Worm (Caenorhabditis elegans) whole organism, young adult: ENCODE data around the gene Y11D7A.19.
"Not testable (repeated sequence)": the region's sequence is repeated elsewhere in the genome, so short reads cannot be mapped to it uniquely, and the experiment has no call there.

Experiments
- ama-1 ChIP-seq, 3 experiments: fragments of 150-350 bp in 1 of 3; sonication (generic microtip) in 2 of 3; optimal IDR thresholded peaks; 2 replicates each; lab custom pipeline; 2014 to 2018; ENCODE audit warnings: missing biosample characterization in 2 of 3, missing genetic modification characterization in 2 of 3, missing genetic modification reagents in 2 of 3
- bed-2 ChIP-seq: fragments of 200-800 bp; sonication (Bioruptor generic); IDR thresholded peaks from 2 replicates; pipeline ENCODE4 v1.3.6; 2022; ENCODE audit warnings: missing genetic modification reagents, missing genetic modification characterization, missing compliant biosample characterization
- die-1 ChIP-seq: sonication (generic microtip); optimal IDR thresholded peaks from 2 replicates; lab custom pipeline; 2016; ENCODE audit warnings: missing genotype, mild to moderate bottlenecking, missing genetic modification characterization, missing compliant biosample characterization
- egl-18 ChIP-seq: fragments of 200-800 bp; sonication (Bioruptor generic); IDR thresholded peaks from 2 replicates; pipeline ENCODE4 v1.3.6; 2022; ENCODE audit warnings: missing genetic modification reagents, missing genetic modification characterization, missing compliant biosample characterization
- lir-1 ChIP-seq: fragments of 200-800 bp; sonication (Bioruptor generic); conservative IDR thresholded peaks from 2 replicates; pipeline ENCODE4 v1.3.6; 2022; ENCODE audit warnings: missing genetic modification reagents, missing genetic modification characterization, missing compliant biosample characterization
- lsy-27 ChIP-seq: sonication (generic microtip); optimal IDR thresholded peaks from 2 replicates; lab custom pipeline; 2017; ENCODE audit warnings: missing genetic modification characterization, mild to moderate bottlenecking, missing compliant biosample characterization, antibody characterized with exemption, missing genotype, borderline replicate concordance; ENCODE audit not compliant: insufficient read depth
- madf-6 ChIP-seq: fragments of 200-800 bp; sonication (Bioruptor generic); IDR thresholded peaks from 2 replicates; pipeline ENCODE4 v1.3.6; 2022; ENCODE audit warnings: missing genetic modification reagents, missing genetic modification characterization, missing compliant biosample characterization
- nfya-2 ChIP-seq: fragments of 200-800 bp; sonication (Bioruptor generic); IDR thresholded peaks from 2 replicates; pipeline ENCODE4 v1.3.6; 2022; ENCODE audit warnings: missing genetic modification reagents, missing genetic modification characterization, missing compliant biosample characterization
- nhr-27 ChIP-seq: fragments of 200-800 bp; sonication (Bioruptor generic); optimal IDR thresholded peaks from 2 replicates; lab custom pipeline; 2018; ENCODE audit warnings: mild to moderate bottlenecking, missing genetic modification characterization, moderate library complexity, missing compliant biosample characterization

DNA sequence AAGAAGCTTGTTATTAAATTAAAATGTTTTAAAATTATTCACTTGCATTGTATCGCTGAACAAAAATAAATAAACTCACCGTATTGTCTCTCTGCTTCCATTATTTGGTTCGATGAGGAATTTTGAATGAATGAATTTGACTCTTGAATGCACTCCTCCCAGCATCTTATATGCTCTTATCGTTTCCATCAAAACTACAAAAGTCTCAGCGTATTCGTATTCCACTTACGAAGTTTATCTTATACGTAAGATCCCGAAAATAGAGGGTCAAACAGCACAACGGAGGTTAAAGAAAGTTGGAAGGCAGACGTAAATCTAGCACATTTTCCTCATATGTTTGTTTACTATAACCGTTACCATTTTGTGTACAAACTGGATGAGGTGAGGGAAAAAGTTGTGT, 19.9 kb upstream of the Y11D7A.19 start, which contains the start of gene nhr-267:
- TF ChIP-seq lsy-27; die-1; ama-1 (optimal IDR thresholded peaks at IDR 0.05; lab: Kevin White, UChicago); ama-1 (GFP tag; optimal IDR thresholded peaks at IDR 0.05; lab: Kevin White, UChicago); nfya-2 (GFP tag; lab: Robert Waterston, UW); lir-1 (GFP tag; lab: Robert Waterston, UW); madf-6 (GFP tag; lab: Robert Waterston, UW); egl-18; nhr-27 (tag; lab: Kevin White, UChicago); bed-2 (GFP tag; lab: Robert Waterston, UW): not testable (repeated sequence)
